Fruit fly (Drosophila melanogaster): ENCODE measurements around the gene gd.

The gd gene

dm6 chrX:12014800-12015389, 27.3 kb upstream of the gd start (continued):
- no peak for TF ChIP-seq CG16813 (GFP tag; IDR thresholded peaks at IDR 0.05; ENCODE audit: partially characterized antibody)
- TF ChIP-seq CG8765 (GFP tag; IDR thresholded peaks at IDR 0.05) = no peak
- peak; percentile 37 for TF ChIP-seq PHDP (tag; optimal IDR thresholded peaks at IDR 0.05)
- TF ChIP-seq CG34224 (GFP tag; IDR thresholded peaks at IDR 0.05; ENCODE audit: partially characterized antibody) = no peak
- TF ChIP-seq Hr3 (GFP tag; optimal IDR thresholded peaks at IDR 0.05) = peak; percentile 8
- TF ChIP-seq E2f2 (GFP tag; IDR thresholded peaks at IDR 0.05) = peak; percentile 34; the same call in 1 of the 2 replicates
- no peak for TF ChIP-seq Hr39 (optimal IDR thresholded peaks at IDR 0.05)
- no peak for TF ChIP-seq insv (GFP tag; optimal IDR thresholded peaks at IDR 0.05)
- no peak for TF ChIP-seq danr (GFP tag; IDR thresholded peaks at IDR 0.05)
- no peak for TF ChIP-seq Oaz (GFP tag; IDR thresholded peaks at IDR 0.05)
- no peak for TF ChIP-seq Bdp1 (GFP tag; optimal IDR thresholded peaks at IDR 0.05)
- no peak for TF ChIP-seq HmgD (GFP tag; optimal IDR thresholded peaks at IDR 0.05)
- TF ChIP-seq otp (GFP tag; IDR thresholded peaks at IDR 0.05) = no peak
- TF ChIP-seq Atf6 (GFP tag; IDR thresholded peaks at IDR 0.05) = no peak
- no peak for TF ChIP-seq so (GFP tag; IDR thresholded peaks at IDR 0.05)
- TF ChIP-seq CG3995 (GFP tag; optimal IDR thresholded peaks at IDR 0.05) = no peak
- TF ChIP-seq CG9727 (GFP tag; optimal IDR thresholded peaks at IDR 0.05) = peak; percentile 36
- no peak for TF ChIP-seq al (GFP tag; IDR thresholded peaks at IDR 0.05)
- no peak for TF ChIP-seq TFAM (GFP tag; optimal IDR thresholded peaks at IDR 0.05)
- TF ChIP-seq Vsx1 (GFP tag; optimal IDR thresholded peaks at IDR 0.05) = no peak
- TF ChIP-seq Opbp (GFP tag; IDR thresholded peaks at IDR 0.05; ENCODE audit: partially characterized antibody) = no peak
- TF ChIP-seq cg (GFP tag; optimal IDR thresholded peaks at IDR 0.05) = peak; percentile 42
- no peak for TF ChIP-seq sima (GFP tag; optimal IDR thresholded peaks at IDR 0.05)
- TF ChIP-seq CG4404 (GFP tag; IDR thresholded peaks at IDR 0.05) = no peak
- no peak for TF ChIP-seq slp2 (GFP tag; optimal IDR thresholded peaks at IDR 0.05)
- no peak for TF ChIP-seq usp (GFP tag; optimal IDR thresholded peaks at IDR 0.05)
- TF ChIP-seq Antp (GFP tag; optimal IDR thresholded peaks at IDR 0.05) = no peak
- peak; percentile 19; the same call in 2 of the 3 replicates for TF ChIP-seq Aef1 (GFP tag; IDR thresholded peaks at IDR 0.05)
- TF ChIP-seq CG17829 (tag; optimal IDR thresholded peaks at IDR 0.05) = peak; percentile 12
- TF ChIP-seq CG10654 (GFP tag; optimal IDR thresholded peaks at IDR 0.05) = no peak
- TF ChIP-seq CG7963 (GFP tag; IDR thresholded peaks at IDR 0.05; ENCODE audit: partially characterized antibody) = no peak
- TF ChIP-seq CG17568 (GFP tag; optimal IDR thresholded peaks at IDR 0.05) = no peak
- peak; percentile 2 for TF ChIP-seq CG6254 (GFP tag; optimal IDR thresholded peaks at IDR 0.05)
- TF ChIP-seq CG18619 (GFP tag; optimal IDR thresholded peaks at IDR 0.05) = no peak
- TF ChIP-seq Fer2 (tag; optimal IDR thresholded peaks at IDR 0.05) = no peak
- TF ChIP-seq pros (GFP tag; optimal IDR thresholded peaks at IDR 0.05) = no peak
- no peak for TF ChIP-seq odd (GFP tag; optimal IDR thresholded peaks at IDR 0.05)
- no peak for TF ChIP-seq CG10147 (GFP tag; optimal IDR thresholded peaks at IDR 0.05)
- TF ChIP-seq CG32532 (GFP tag; IDR thresholded peaks at IDR 0.05) = peak; percentile 34
- TF ChIP-seq CG3726 (GFP tag; IDR thresholded peaks at IDR 0.05) = 0 out of 3 replicates have a peak, but pooled peaks have one; percentile 52
- TF ChIP-seq CHES-1-like (GFP tag; optimal IDR thresholded peaks at IDR 0.05) = peak; percentile 5
- no peak for TF ChIP-seq Dek (tag; optimal IDR thresholded peaks at IDR 0.05)
- 0 out of 2 replicates have a peak, but pooled peaks have one; percentile 7 for TF ChIP-seq bbx (GFP tag; IDR thresholded peaks at IDR 0.05; ENCODE audit: partially characterized antibody)
- TF ChIP-seq stc (GFP tag; IDR thresholded peaks at IDR 0.05) = no peak
- TF ChIP-seq pb (GFP tag; optimal IDR thresholded peaks at IDR 0.05) = no peak
- TF ChIP-seq CG4424 (GFP tag; optimal IDR thresholded peaks at IDR 0.05) = peak; percentile 21
- TF ChIP-seq CG15601 (tag; optimal IDR thresholded peaks at IDR 0.05) = no peak
- no peak for TF ChIP-seq ems (GFP tag; optimal IDR thresholded peaks at IDR 0.05)
- no peak for TF ChIP-seq cas (GFP tag; IDR thresholded peaks at IDR 0.05)
- TF ChIP-seq emc (GFP tag; optimal IDR thresholded peaks at IDR 0.05) = no peak
- no peak for TF ChIP-seq maf-S (GFP tag; optimal IDR thresholded peaks at IDR 0.05)
